Fruit fly (Drosophila melanogaster) whole organism, prepupa: ENCODE results near the gene wat.

Experiments
- CG15336 ChIP-seq: fragments of 200-800 bp; sonication (Bioruptor generic); IDR thresholded peaks from 2 replicates; pipeline ENCODE4 v1.3.6; 2022; ENCODE audit warnings: missing biosample characterization, missing genetic modification characterization
- CG6808 ChIP-seq: fragments of 200-800 bp; sonication (Bioruptor generic); optimal IDR thresholded peaks from 3 replicates; lab custom pipeline; 2017; ENCODE audit warnings: missing biosample characterization, missing genetic modification characterization, mild to moderate bottlenecking, moderate library complexity, missing genetic modification reagents
- CG6854 ChIP-seq: fragments of 200-800 bp; sonication (Bioruptor generic); optimal IDR thresholded peaks from 2 replicates; lab custom pipeline; 2017; ENCODE audit warnings: missing biosample characterization, mild to moderate bottlenecking, missing genetic modification characterization
- CG7368 ChIP-seq: fragments of 200-800 bp; sonication (Bioruptor generic); optimal IDR thresholded peaks from 3 replicates; lab custom pipeline; 2016; ENCODE audit warnings: missing biosample characterization, missing genetic modification characterization
- CG8119 ChIP-seq: fragments of 200-800 bp; sonication (Bioruptor generic); IDR thresholded peaks from 3 replicates; pipeline ENCODE4 v1.3.6; 2022; ENCODE audit warnings: missing biosample characterization, missing genetic modification characterization
- CG9139 ChIP-seq: fragments of 200-800 bp; sonication (Bioruptor generic); optimal IDR thresholded peaks from 3 replicates; lab custom pipeline; 2017; ENCODE audit warnings: missing biosample characterization, mild to moderate bottlenecking, missing genetic modification characterization
- OdsH ChIP-seq: fragments of 200-800 bp; sonication (Bioruptor generic); optimal IDR thresholded peaks from 3 replicates; lab custom pipeline; 2016; ENCODE audit warnings: missing biosample characterization, missing genetic modification characterization
- eg ChIP-seq: fragments of 200-800 bp; sonication (Bioruptor generic); IDR thresholded peaks from 3 replicates; pipeline ENCODE4 v1.3.6; 2022; ENCODE audit warnings: missing biosample characterization, missing genetic modification characterization
- fkh ChIP-seq: fragments of 200-800 bp; sonication (Bioruptor generic); optimal IDR thresholded peaks from 3 replicates; lab custom pipeline; 2017; ENCODE audit warnings: missing biosample characterization, mild to moderate bottlenecking, missing genetic modification characterization, moderate library complexity
- ss ChIP-seq, 2 experiments: fragments of 200-800 bp; sonication (Bioruptor generic); optimal IDR thresholded peaks; 2 replicates in 1 of 2; 3 replicates in 1 of 2; lab custom pipeline; 2017 to 2018; ENCODE audit warnings: mild to moderate bottlenecking in 2 of 2, missing biosample characterization in 2 of 2, missing genetic modification characterization in 2 of 2, moderate library complexity in 1 of 2
- vri ChIP-seq: fragments of 200-800 bp; sonication (Bioruptor generic); optimal IDR thresholded peaks from 3 replicates; lab custom pipeline; 2016; ENCODE audit warnings: missing biosample characterization, mild to moderate bottlenecking, missing genetic modification characterization

DNA sequence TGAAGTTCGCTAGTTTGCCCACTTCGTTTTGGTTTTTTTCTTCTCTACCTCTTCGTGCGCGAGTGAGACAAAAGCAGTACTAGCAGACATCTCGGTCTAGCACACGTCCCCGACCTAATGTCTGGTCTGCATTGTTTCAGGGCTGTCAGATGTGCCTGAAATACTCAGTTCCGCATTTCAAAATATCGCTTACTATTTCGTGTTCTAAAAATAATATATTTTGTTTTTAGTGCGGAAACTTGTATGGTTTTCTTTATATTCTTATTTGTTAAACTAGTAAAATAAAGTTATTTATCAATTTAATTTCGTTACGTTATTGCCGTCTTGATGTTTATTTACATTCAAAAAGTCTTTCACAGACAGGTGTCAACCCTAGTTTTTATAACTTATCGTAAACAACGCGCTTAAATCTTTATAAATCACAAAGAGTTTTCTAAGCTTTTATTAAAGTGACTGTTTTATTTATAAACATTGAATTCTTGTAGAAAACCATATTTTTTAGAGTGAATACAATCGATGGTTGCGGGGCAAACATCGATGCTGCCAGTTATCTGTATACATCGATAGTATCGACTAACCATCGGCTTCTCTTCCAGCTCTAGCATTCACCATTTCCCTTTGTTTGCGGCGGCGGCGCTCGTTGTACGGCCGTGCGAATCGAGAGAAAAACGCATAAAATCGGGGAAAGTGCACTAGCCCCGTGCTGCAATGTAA, 43.2 kb upstream of the wat start:
- TF ChIP-seq OdsH (GFP tag; lab: Kevin White, UChicago) = peak; percentile 63
- peak; percentile 18 for TF ChIP-seq CG9139
- TF ChIP-seq CG8119 (GFP tag; lab: Robert Waterston, UW) = no peak
- no peak for TF ChIP-seq eg
- TF ChIP-seq CG6808 (GFP tag; lab: Kevin White, UChicago) = peak; percentile 75
- TF ChIP-seq vri (GFP tag; lab: Kevin White, UChicago) = no peak
- TF ChIP-seq CG7368 (GFP tag; lab: Kevin White, UChicago) = peak; percentile 28
- TF ChIP-seq CG15336 (GFP tag; lab: Robert Waterston, UW) = no peak
- no peak for TF ChIP-seq CG6854 (GFP tag; lab: Kevin White, UChicago)
- TF ChIP-seq ss (GFP tag; optimal IDR thresholded peaks at IDR 0.05; lab: Kevin White, UChicago) = peak in 1 of 2 experiments; percentile 18
- peak; percentile 55 for TF ChIP-seq fkh (GFP tag; lab: Kevin White, UChicago)
